Worm (Caenorhabditis elegans) whole organism, L4 larva: ENCODE measurements around the gene nlp-43.
A peak's percentile ranks its signal among the peaks of the same experiment; 100 is the strongest.

Source experiments
- D1046.2 ChIP-seq: fragments of 200-800 bp; sonication (Bioruptor generic); IDR thresholded peaks from 2 replicates; pipeline ENCODE4 v1.3.6; 2022; ENCODE audit warnings: missing genetic modification characterization, missing compliant biosample characterization
- F37D6.2 ChIP-seq: sonication (generic microtip); optimal IDR thresholded peaks from 2 replicates; lab custom pipeline; 2016; ENCODE audit warnings: mild to moderate bottlenecking, missing genetic modification characterization, missing compliant biosample characterization
- F44E2.7 ChIP-seq: fragments of 200-800 bp; sonication (Bioruptor generic); IDR thresholded peaks from 2 replicates; pipeline ENCODE4 v2.1.2; 2022; ENCODE audit warnings: missing genetic modification characterization, missing compliant biosample characterization
- T20F7.1 ChIP-seq: fragments of 200-800 bp; sonication (Bioruptor generic); optimal IDR thresholded peaks from 2 replicates; lab custom pipeline; 2018; ENCODE audit warnings: mild to moderate bottlenecking, missing genetic modification characterization, missing compliant biosample characterization
- T26A8.4 ChIP-seq: fragments of 200-800 bp; sonication (Bioruptor generic); IDR thresholded peaks from 2 replicates; pipeline ENCODE4 v1.3.6; 2022; ENCODE audit warnings: missing genetic modification characterization, missing compliant biosample characterization
- Y105C5A.15 ChIP-seq: fragments of 200-800 bp; sonication (Bioruptor generic); IDR thresholded peaks from 2 replicates; pipeline ENCODE4 v1.3.6; 2022; ENCODE audit warnings: missing genetic modification characterization, missing compliant biosample characterization
- ZK337.2 ChIP-seq: fragments of 200-800 bp; sonication (Bioruptor generic); IDR thresholded peaks from 2 replicates; pipeline ENCODE4 v1.3.6; 2022; ENCODE audit warnings: missing genetic modification reagents, missing genetic modification characterization, missing compliant biosample characterization
- aha-1 ChIP-seq: fragments of 150-350 bp; peaks from one replicate; lab custom pipeline; 2014; ENCODE audit warnings: missing biosample characterization, missing genetic modification characterization
- ama-1 ChIP-seq: fragments of 150-350 bp; optimal IDR thresholded peaks from 2 replicates; lab custom pipeline; 2014; ENCODE audit warnings: inconsistent platforms, mixed read lengths
- arid-1 ChIP-seq: fragments of 200-800 bp; sonication (Bioruptor generic); conservative IDR thresholded peaks from 2 replicates; pipeline ENCODE4 v1.3.6; 2022; ENCODE audit warnings: missing genetic modification reagents, missing genetic modification characterization, missing compliant biosample characterization
- attf-4 ChIP-seq: sonication (generic microtip); optimal IDR thresholded peaks from 3 replicates; lab custom pipeline; 2017; ENCODE audit warnings: missing biosample characterization, missing genetic modification characterization
- ctbp-1 ChIP-seq: fragments of 200-800 bp; sonication (Bioruptor generic); IDR thresholded peaks from 2 replicates; pipeline ENCODE4 v1.3.6; 2022; ENCODE audit warnings: missing genetic modification reagents, missing genetic modification characterization, missing compliant biosample characterization
- daf-12 ChIP-seq: fragments of 150-350 bp; optimal IDR thresholded peaks from 2 replicates; lab custom pipeline; 2014; ENCODE audit warnings: missing biosample characterization, missing genetic modification reagents, missing genetic modification characterization
- daf-16 ChIP-seq, 3 experiments: sonication (generic microtip); optimal IDR thresholded peaks; 2 replicates each; lab custom pipeline; 2016 to 2017; ENCODE audit warnings: missing genetic modification characterization in 3 of 3, missing genetic modification reagents in 3 of 3, mild to moderate bottlenecking in 2 of 3, missing compliant biosample characterization in 2 of 3, missing biosample characterization in 1 of 3, moderate library complexity in 1 of 3
- daf-19 ChIP-seq: fragments of 200-800 bp; sonication (Bioruptor generic); conservative IDR thresholded peaks from 2 replicates; pipeline ENCODE4 v1.3.6; 2022; ENCODE audit warnings: missing genetic modification characterization, missing compliant biosample characterization
- dmd-8 ChIP-seq: fragments of 200-800 bp; sonication (Bioruptor generic); IDR thresholded peaks from 2 replicates; pipeline ENCODE4 v1.3.6; 2022; ENCODE audit warnings: missing genetic modification characterization, missing compliant biosample characterization
- dve-1 ChIP-seq: sonication (generic microtip); optimal IDR thresholded peaks from 2 replicates; lab custom pipeline; 2017; ENCODE audit warnings: antibody characterized with exemption, mild to moderate bottlenecking, missing genetic modification characterization, missing compliant biosample characterization; ENCODE audit not compliant: insufficient read depth
- egl-43 ChIP-seq: fragments of 200-800 bp; sonication (Bioruptor generic); IDR thresholded peaks from 2 replicates; pipeline ENCODE4 v1.3.6; 2022; ENCODE audit warnings: missing genetic modification reagents, missing genetic modification characterization, missing compliant biosample characterization
- fkh-10 ChIP-seq: fragments of 150-350 bp; optimal IDR thresholded peaks from 2 replicates; lab custom pipeline; 2014; ENCODE audit warnings: missing biosample characterization, missing genetic modification reagents, missing genetic modification characterization
- hlh-11 ChIP-seq: fragments of 200-800 bp; sonication (Bioruptor generic); optimal IDR thresholded peaks from 2 replicates; lab custom pipeline; 2018; ENCODE audit warnings: mild to moderate bottlenecking, missing genetic modification characterization, missing compliant biosample characterization
- hlh-30 ChIP-seq: sonication (generic microtip); optimal IDR thresholded peaks from 2 replicates; lab custom pipeline; 2017; ENCODE audit warnings: antibody characterized with exemption, mild to moderate bottlenecking, missing genetic modification characterization, missing compliant biosample characterization; ENCODE audit not compliant: insufficient read depth
- jun-1 ChIP-seq: fragments of 150-350 bp; optimal IDR thresholded peaks from 2 replicates; lab custom pipeline; 2014; ENCODE audit warnings: missing biosample characterization, missing genetic modification reagents, missing genetic modification characterization
- lim-7 ChIP-seq: fragments of 200-800 bp; sonication (Bioruptor generic); IDR thresholded peaks from 2 replicates; pipeline ENCODE4 v1.3.6; 2022; ENCODE audit warnings: missing genetic modification characterization, missing compliant biosample characterization
- lin-15B ChIP-seq: fragments of 150-350 bp; sonication (generic microtip); optimal IDR thresholded peaks from 3 replicates; lab custom pipeline; 2014; ENCODE audit warnings: missing biosample characterization, missing genetic modification characterization
- lin-29 ChIP-seq: fragments of 200-800 bp; sonication (Bioruptor generic); IDR thresholded peaks from 2 replicates; pipeline ENCODE4 v1.3.6; 2022; ENCODE audit warnings: missing genetic modification reagents, missing genetic modification characterization, missing compliant biosample characterization
- lin-38 ChIP-seq: fragments of 200-800 bp; sonication (Bioruptor generic); IDR thresholded peaks from 2 replicates; pipeline ENCODE4 v1.3.6; 2022; ENCODE audit warnings: missing genetic modification reagents, missing genetic modification characterization, missing compliant biosample characterization
- lin-39 ChIP-seq: fragments of 150-350 bp; optimal IDR thresholded peaks from 2 replicates; lab custom pipeline; 2014; ENCODE audit warnings: missing biosample characterization, missing genetic modification reagents, missing genetic modification characterization
- lir-3 ChIP-seq: sonication (generic microtip); optimal IDR thresholded peaks from 2 replicates; lab custom pipeline; 2016; ENCODE audit warnings: mild to moderate bottlenecking, missing genetic modification characterization, missing compliant biosample characterization
- mdl-1 ChIP-seq, 2 experiments: fragments of 150-350 bp in 1 of 2; sonication (generic microtip) in 1 of 2; optimal IDR thresholded peaks; 2 replicates each; lab custom pipeline; 2014 to 2017; ENCODE audit warnings: missing biosample characterization in 2 of 2, missing genetic modification characterization in 2 of 2
- mep-1 ChIP-seq: fragments of 150-350 bp; sonication (generic microtip); optimal IDR thresholded peaks from 3 replicates; lab custom pipeline; 2014; ENCODE audit warnings: missing biosample characterization, missing genetic modification characterization
- mxl-2 ChIP-seq: fragments of 200-800 bp; sonication (Bioruptor generic); conservative IDR thresholded peaks from 2 replicates; pipeline ENCODE4 v1.3.6; 2022; ENCODE audit warnings: missing genetic modification reagents, missing genetic modification characterization, missing compliant biosample characterization
- nhr-10 ChIP-seq: fragments of 150-350 bp; optimal IDR thresholded peaks from 2 replicates; lab custom pipeline; 2014; ENCODE audit warnings: missing biosample characterization, missing genetic modification characterization
- nhr-11 ChIP-seq: fragments of 150-350 bp; optimal IDR thresholded peaks from 2 replicates; lab custom pipeline; 2014; ENCODE audit warnings: missing biosample characterization, missing genetic modification characterization
- nhr-25 ChIP-seq: sonication (generic microtip); optimal IDR thresholded peaks from 2 replicates; lab custom pipeline; 2017; ENCODE audit warnings: missing genetic modification characterization, mild to moderate bottlenecking, missing compliant biosample characterization, antibody characterized with exemption, moderate library complexity, borderline replicate concordance; ENCODE audit not compliant: insufficient read depth
- nhr-41 ChIP-seq: fragments of 200-800 bp; sonication (Bioruptor generic); IDR thresholded peaks from 2 replicates; pipeline ENCODE4 v1.3.6; 2022; ENCODE audit warnings: missing genetic modification reagents, missing genetic modification characterization, missing compliant biosample characterization
- nhr-48 ChIP-seq: sonication (generic microtip); optimal IDR thresholded peaks from 2 replicates; lab custom pipeline; 2016; ENCODE audit warnings: mild to moderate bottlenecking, missing genetic modification characterization, missing compliant biosample characterization
- nhr-6 ChIP-seq: fragments of 150-350 bp; optimal IDR thresholded peaks from 2 replicates; lab custom pipeline; 2014; ENCODE audit warnings: missing biosample characterization, missing genetic modification characterization
- nhr-76 ChIP-seq: fragments of 150-350 bp; optimal IDR thresholded peaks from 2 replicates; lab custom pipeline; 2014; ENCODE audit warnings: missing biosample characterization, missing genetic modification characterization
- php-3 ChIP-seq: fragments of 200-800 bp; sonication (Bioruptor generic); IDR thresholded peaks from 2 replicates; pipeline ENCODE4 v1.3.6; 2022; ENCODE audit warnings: missing genetic modification reagents, missing genetic modification characterization, missing compliant biosample characterization
- pqm-1 ChIP-seq: sonication (generic microtip); optimal IDR thresholded peaks from 2 replicates; lab custom pipeline; 2017; ENCODE audit warnings: missing biosample characterization, missing genetic modification characterization
- sdz-12 ChIP-seq: fragments of 200-800 bp; sonication (Bioruptor generic); optimal IDR thresholded peaks from 2 replicates; lab custom pipeline; 2018; ENCODE audit warnings: mild to moderate bottlenecking, missing genetic modification characterization, missing compliant biosample characterization
- skn-1 ChIP-seq: fragments of 150-350 bp; optimal IDR thresholded peaks from 2 replicates; lab custom pipeline; 2014; ENCODE audit warnings: missing biosample characterization, missing genetic modification characterization
- snpc-4 ChIP-seq: fragments of 150-350 bp; optimal IDR thresholded peaks from 2 replicates; lab custom pipeline; 2014; ENCODE audit warnings: missing biosample characterization, missing genetic modification characterization
- spr-1 ChIP-seq: sonication (generic microtip); optimal IDR thresholded peaks from 2 replicates; lab custom pipeline; 2016; ENCODE audit warnings: mild to moderate bottlenecking, missing genetic modification characterization, missing compliant biosample characterization
- tag-97 ChIP-seq: fragments of 200-800 bp; sonication (Bioruptor generic); IDR thresholded peaks from 2 replicates; pipeline ENCODE4 v1.3.6; 2022; ENCODE audit warnings: missing genetic modification characterization, missing compliant biosample characterization
- unc-39 ChIP-seq: sonication (generic microtip); optimal IDR thresholded peaks from 2 replicates; lab custom pipeline; 2017; ENCODE audit warnings: missing biosample characterization, missing genetic modification characterization
- unc-62 ChIP-seq, 3 experiments: fragments of 150-350 bp in 1 of 3; sonication (generic microtip); optimal IDR thresholded peaks in 2 of 3; peaks in 1 of 3; 1 replicate in 1 of 3; 2 replicates in 2 of 3; lab custom pipeline; 2014 to 2017; ENCODE audit warnings: missing biosample characterization in 3 of 3, missing genetic modification characterization in 3 of 3, missing genetic modification reagents in 3 of 3, missing genotype in 1 of 3
- ztf-11 ChIP-seq: fragments of 150-350 bp; optimal IDR thresholded peaks from 2 replicates; lab custom pipeline; 2014; ENCODE audit warnings: missing biosample characterization, missing genetic modification characterization

nlp-43 gene

DNA sequence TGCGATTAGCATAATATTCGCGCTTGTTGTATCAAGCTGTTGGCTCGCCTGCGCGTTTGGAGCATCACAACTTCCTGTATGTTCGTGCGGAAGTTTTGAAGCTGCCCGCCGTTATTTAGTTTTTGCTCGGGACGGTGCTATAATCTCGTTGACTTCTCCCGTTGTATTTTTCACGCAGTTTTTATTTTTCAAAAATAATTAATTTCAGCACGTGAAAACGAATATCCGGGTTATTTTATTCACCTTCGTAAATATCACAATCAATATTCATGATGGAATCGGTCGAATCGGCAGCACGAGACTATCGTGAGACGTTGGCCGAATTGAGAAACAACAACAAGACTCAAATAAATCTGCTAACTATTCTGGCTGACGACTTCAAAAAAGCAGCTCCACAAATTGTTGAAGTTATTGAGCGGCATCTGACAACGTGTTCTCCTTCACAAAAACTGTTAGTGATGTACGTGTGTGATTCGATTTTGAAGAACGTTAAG is 17.0 kb upstream of the nlp-43 start (continued):
- TF ChIP-seq ZK337.2 (GFP tag; lab: Robert Waterston, UW) = 0 out of 2 replicates have a peak, but pooled peaks have one; percentile 26
- peak; percentile 62 for TF ChIP-seq T20F7.1 (GFP tag; lab: Kevin White, UChicago)
- TF ChIP-seq daf-16 (GFP tag; optimal IDR thresholded peaks at IDR 0.05; lab: Kevin White, UChicago) = no peak
- no peak for TF ChIP-seq daf-16 (tag; optimal IDR thresholded peaks at IDR 0.05; lab: Kevin White, UChicago)
- no peak for TF ChIP-seq nhr-76 (tag; lab: Kevin White, UChicago)
- no peak for TF ChIP-seq hlh-30 (tag; lab: Kevin White, UChicago)
- no peak for TF ChIP-seq skn-1 (tag; lab: Kevin White, UChicago)
- no peak for TF ChIP-seq mxl-2
- no peak for TF ChIP-seq lin-15B (tag; lab: Kevin White, UChicago)
- TF ChIP-seq fkh-10 (GFP tag; lab: Kevin White, UChicago) = no peak
- no peak for TF ChIP-seq Y105C5A.15 (GFP tag; lab: Robert Waterston, UW)
- TF ChIP-seq nhr-48 (tag; lab: Kevin White, UChicago) = no peak
- TF ChIP-seq lin-29 = no peak
- no peak for TF ChIP-seq tag-97 (GFP tag; lab: Robert Waterston, UW)
- no peak for TF ChIP-seq snpc-4
- no peak for TF ChIP-seq arid-1 (GFP tag; lab: Robert Waterston, UW)
- TF ChIP-seq sdz-12 (GFP tag; lab: Kevin White, UChicago) = peak; percentile 41
- no peak for TF ChIP-seq nhr-11
- TF ChIP-seq egl-43 = no peak
- TF ChIP-seq daf-19 (GFP tag; lab: Robert Waterston, UW) = no peak
- TF ChIP-seq php-3 (GFP tag; lab: Robert Waterston, UW) = 0 out of 2 replicates have a peak, but pooled peaks have one; percentile 11
- TF ChIP-seq mep-1 (tag; lab: Kevin White, UChicago) = peak; percentile 53
- TF ChIP-seq unc-39 (tag; lab: Kevin White, UChicago) = no peak
- peak; percentile 29 for TF ChIP-seq spr-1 (tag; lab: Kevin White, UChicago)
- TF ChIP-seq unc-62 (GFP tag; optimal IDR thresholded peaks at IDR 0.05 in 1 of 2; lab: Kevin White, UChicago) = no peak
- TF ChIP-seq unc-62 (tag; optimal IDR thresholded peaks at IDR 0.05; lab: Kevin White, UChicago) = no peak
- no peak for TF ChIP-seq lin-39 (tag; lab: Kevin White, UChicago)
- TF ChIP-seq T26A8.4 (GFP tag; lab: Robert Waterston, UW) = peak; percentile 60
- TF ChIP-seq ztf-11 (tag; lab: Kevin White, UChicago) = no peak
- peak; percentile 27 for TF ChIP-seq dve-1
- TF ChIP-seq F44E2.7 (GFP tag; lab: Robert Waterston, UW) = no peak
- TF ChIP-seq, all 104 proteins: peak for 31

DNA sequence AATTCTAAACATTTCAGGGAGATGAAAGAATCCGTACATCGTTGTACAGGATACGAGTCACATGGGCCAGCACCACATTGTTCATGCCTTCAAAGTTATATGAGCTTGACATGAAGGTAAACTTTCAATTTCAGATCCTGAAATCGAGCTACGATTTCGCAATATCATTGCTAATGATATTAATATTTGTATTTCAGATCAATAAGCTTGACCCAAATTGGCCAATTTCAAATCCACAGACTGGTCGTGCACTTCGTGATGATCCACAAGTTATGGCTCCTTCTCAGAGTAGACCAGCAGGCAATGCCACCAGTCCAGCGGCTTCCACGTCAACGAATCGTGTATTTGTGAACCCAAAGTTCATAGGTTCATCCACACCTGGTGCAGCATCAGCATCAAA is 15.8 kb upstream of the nlp-43 start:
- TF ChIP-seq T20F7.1 (GFP tag; lab: Kevin White, UChicago) = no peak
- no peak for TF ChIP-seq egl-43
- TF ChIP-seq ZK337.2 (GFP tag; lab: Robert Waterston, UW) = no peak
- no peak for TF ChIP-seq daf-12 (tag; lab: Kevin White, UChicago)
- no peak for TF ChIP-seq ctbp-1 (GFP tag; lab: Robert Waterston, UW)
- no peak for TF ChIP-seq hlh-11 (tag; lab: Kevin White, UChicago)
- peak in 1 of 2 experiments; percentile 60 for TF ChIP-seq unc-62 (GFP tag; optimal IDR thresholded peaks at IDR 0.05 in 1 of 2; lab: Kevin White, UChicago)
- no peak for TF ChIP-seq unc-62 (tag; optimal IDR thresholded peaks at IDR 0.05; lab: Kevin White, UChicago)
- TF ChIP-seq lir-3 = no peak
- TF ChIP-seq ama-1 (lab: Kevin White, UChicago) = no peak
- TF ChIP-seq aha-1 (tag; lab: Kevin White, UChicago) = peak; percentile 53

DNA sequence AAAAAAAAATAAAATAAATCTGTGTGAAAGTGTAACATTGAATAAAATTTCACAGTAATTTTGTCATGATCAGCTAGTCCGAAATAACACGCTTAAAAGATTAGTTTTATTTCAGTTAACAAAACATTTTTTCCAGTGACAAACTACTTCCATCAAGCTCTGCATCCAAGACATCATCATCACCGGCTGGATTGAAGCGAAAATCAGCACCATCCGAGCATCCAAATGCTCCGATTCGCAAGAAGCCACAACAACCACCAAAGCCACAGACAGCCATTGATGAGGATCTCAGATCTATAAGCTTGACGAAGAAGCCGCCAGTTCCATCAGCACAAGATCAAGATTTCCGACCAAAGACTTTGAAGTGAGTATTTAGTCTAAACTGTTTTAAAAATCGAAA is 15.0 kb upstream of the nlp-43 start:
- peak; percentile 78 for TF ChIP-seq aha-1 (tag; lab: Kevin White, UChicago)
- no peak for TF ChIP-seq nhr-6 (tag; lab: Kevin White, UChicago)
- TF ChIP-seq dve-1 = no peak
- no peak for TF ChIP-seq lim-7 (GFP tag; lab: Robert Waterston, UW)
- no peak for TF ChIP-seq nhr-25
- no peak for TF ChIP-seq pqm-1 (tag; lab: Kevin White, UChicago)
- no peak for TF ChIP-seq jun-1 (tag; lab: Kevin White, UChicago)
- no peak for TF ChIP-seq D1046.2 (GFP tag; lab: Robert Waterston, UW)
- TF ChIP-seq mdl-1 (tag; optimal IDR thresholded peaks at IDR 0.05; lab: Kevin White, UChicago) = no peak
- TF ChIP-seq nhr-41 (GFP tag; lab: Robert Waterston, UW) = no peak
- TF ChIP-seq lin-38 (GFP tag; lab: Robert Waterston, UW) = 0 out of 2 replicates have a peak, but pooled peaks have one; percentile 11
- no peak for TF ChIP-seq F37D6.2 (tag; lab: Kevin White, UChicago)
- TF ChIP-seq attf-4 (tag; lab: Kevin White, UChicago) = no peak
- no peak for TF ChIP-seq skn-1 (tag; lab: Kevin White, UChicago)
- TF ChIP-seq T26A8.4 (GFP tag; lab: Robert Waterston, UW) = peak; percentile 49; the same call in 1 of the 2 replicates
- TF ChIP-seq nhr-10 (tag; lab: Kevin White, UChicago) = no peak
- TF ChIP-seq mxl-2 = no peak
- TF ChIP-seq dmd-8 (GFP tag; lab: Robert Waterston, UW) = no peak
